Worm (Caenorhabditis elegans) whole organism, mixed stage, embryonic: ENCODE results near the gene lev-9.
A peak's percentile ranks its signal among the peaks of the same experiment; 100 is the strongest.

Experiments used
- M03D4.4 ChIP-seq: sonication (generic microtip); optimal IDR thresholded peaks from 2 replicates; lab custom pipeline; 2017; ENCODE audit warnings: mild to moderate bottlenecking, missing genetic modification characterization, missing compliant biosample characterization
- bed-3 ChIP-seq: fragments of 200-800 bp; sonication (Bioruptor generic); optimal IDR thresholded peaks from 3 replicates; lab custom pipeline; 2018; ENCODE audit warnings: mild to moderate bottlenecking, missing genetic modification characterization, moderate library complexity, missing compliant biosample characterization
- blmp-1 ChIP-seq: fragments of 150-350 bp; optimal IDR thresholded peaks from 2 replicates; lab custom pipeline; 2014; ENCODE audit warnings: missing biosample characterization, missing genetic modification characterization
- ceh-39 ChIP-seq: fragments of 150-350 bp; optimal IDR thresholded peaks from 2 replicates; lab custom pipeline; 2014; ENCODE audit warnings: missing biosample characterization, missing genetic modification characterization
- ceh-43 ChIP-seq: fragments of 200-800 bp; sonication (Bioruptor generic); optimal IDR thresholded peaks from 2 replicates; lab custom pipeline; 2018; ENCODE audit warnings: mild to moderate bottlenecking, missing genetic modification characterization, moderate library complexity, missing compliant biosample characterization
- ceh-83 ChIP-seq: fragments of 200-800 bp; sonication (Bioruptor generic); optimal IDR thresholded peaks from 2 replicates; lab custom pipeline; 2018; ENCODE audit warnings: mild to moderate bottlenecking, missing genetic modification characterization, missing compliant biosample characterization
- ces-1 ChIP-seq: fragments of 150-350 bp; optimal IDR thresholded peaks from 2 replicates; lab custom pipeline; 2014; ENCODE audit warnings: missing biosample characterization, missing genetic modification reagents, missing genetic modification characterization
- cnd-1 ChIP-seq: fragments of 200-800 bp; sonication (Bioruptor generic); optimal IDR thresholded peaks from 2 replicates; lab custom pipeline; 2018; ENCODE audit warnings: mild to moderate bottlenecking, missing genetic modification characterization, missing compliant biosample characterization
- drap-1 ChIP-seq: fragments of 200-800 bp; sonication (Bioruptor generic); optimal IDR thresholded peaks from 3 replicates; lab custom pipeline; 2018; ENCODE audit warnings: mild to moderate bottlenecking, missing genetic modification characterization, missing compliant biosample characterization
- elt-1 ChIP-seq: sonication (generic microtip); optimal IDR thresholded peaks from 2 replicates; lab custom pipeline; 2017; ENCODE audit warnings: missing genetic modification characterization, mild to moderate bottlenecking, missing compliant biosample characterization, antibody characterized with exemption, moderate library complexity, borderline replicate concordance; ENCODE audit not compliant: insufficient read depth
- elt-3 ChIP-seq: fragments of 150-350 bp; optimal IDR thresholded peaks from 2 replicates; lab custom pipeline; 2014; ENCODE audit warnings: missing biosample characterization, missing genetic modification characterization
- flh-1 ChIP-seq: fragments of 200-800 bp; sonication (Bioruptor generic); optimal IDR thresholded peaks from 2 replicates; lab custom pipeline; 2018; ENCODE audit warnings: mild to moderate bottlenecking, missing genetic modification characterization, moderate library complexity, missing compliant biosample characterization
- ham-2 ChIP-seq: fragments of 200-800 bp; sonication (Bioruptor generic); optimal IDR thresholded peaks from 2 replicates; lab custom pipeline; 2018; ENCODE audit warnings: mild to moderate bottlenecking, missing genetic modification characterization, missing compliant biosample characterization
- hlh-1 ChIP-seq: fragments of 150-350 bp; optimal IDR thresholded peaks from 2 replicates; lab custom pipeline; 2014; ENCODE audit warnings: missing biosample characterization, missing genetic modification reagents, missing genetic modification characterization
- lin-13 ChIP-seq: fragments of 150-350 bp; optimal IDR thresholded peaks from 2 replicates; lab custom pipeline; 2014; ENCODE audit warnings: missing biosample characterization, missing genetic modification characterization
- lin-32 ChIP-seq: fragments of 200-800 bp; sonication (Bioruptor generic); optimal IDR thresholded peaks from 2 replicates; lab custom pipeline; 2018; ENCODE audit warnings: mild to moderate bottlenecking, missing genetic modification characterization, missing compliant biosample characterization
- lsy-2 ChIP-seq: fragments of 150-350 bp; optimal IDR thresholded peaks from 2 replicates; lab custom pipeline; 2014; ENCODE audit warnings: missing biosample characterization, missing genetic modification characterization
- mab-5 ChIP-seq: fragments of 150-350 bp; optimal IDR thresholded peaks from 2 replicates; lab custom pipeline; 2014; ENCODE audit warnings: missing biosample characterization, missing genetic modification characterization
- mep-1 ChIP-seq: fragments of 150-350 bp; optimal IDR thresholded peaks from 2 replicates; lab custom pipeline; 2017; ENCODE audit warnings: missing biosample characterization, missing genetic modification reagents, missing genetic modification characterization, inconsistent platforms
- mls-2 ChIP-seq: sonication (generic microtip); optimal IDR thresholded peaks from 2 replicates; lab custom pipeline; 2016; ENCODE audit warnings: mild to moderate bottlenecking, missing genetic modification characterization, moderate library complexity, missing compliant biosample characterization
- nhr-12 ChIP-seq: fragments of 150-350 bp; optimal IDR thresholded peaks from 2 replicates; lab custom pipeline; 2014; ENCODE audit warnings: missing biosample characterization, missing genetic modification characterization
- nhr-2 ChIP-seq: fragments of 150-350 bp; optimal IDR thresholded peaks from 2 replicates; lab custom pipeline; 2014; ENCODE audit warnings: missing biosample characterization, missing genetic modification characterization
- nhr-237 ChIP-seq: fragments of 150-350 bp; optimal IDR thresholded peaks from 2 replicates; lab custom pipeline; 2014; ENCODE audit warnings: missing biosample characterization, missing genetic modification characterization
- nhr-28 ChIP-seq: fragments of 150-350 bp; optimal IDR thresholded peaks from 2 replicates; lab custom pipeline; 2014; ENCODE audit warnings: missing biosample characterization, missing genetic modification characterization
- nhr-76 ChIP-seq: sonication (generic microtip); optimal IDR thresholded peaks from 2 replicates; lab custom pipeline; 2017; ENCODE audit warnings: missing biosample characterization, missing genetic modification characterization
- pha-4 ChIP-seq: fragments of 150-350 bp; optimal IDR thresholded peaks from 2 replicates; lab custom pipeline; 2018; ENCODE audit warnings: missing biosample characterization, missing genetic modification reagents, missing genetic modification characterization
- sem-2 ChIP-seq: fragments of 200-800 bp; sonication (Bioruptor generic); optimal IDR thresholded peaks from 2 replicates; lab custom pipeline; 2018; ENCODE audit warnings: mild to moderate bottlenecking, missing genetic modification characterization, missing compliant biosample characterization
- snpc-4 ChIP-seq: fragments of 150-350 bp; optimal IDR thresholded peaks from 2 replicates; lab custom pipeline; 2014; ENCODE audit warnings: missing biosample characterization, missing genetic modification characterization
- sptf-1 ChIP-seq: sonication (generic microtip); optimal IDR thresholded peaks from 2 replicates; lab custom pipeline; 2017; ENCODE audit warnings: mild to moderate bottlenecking, missing genetic modification characterization, moderate library complexity, missing compliant biosample characterization
- unc-120 ChIP-seq: sonication (generic microtip); optimal IDR thresholded peaks from 2 replicates; lab custom pipeline; 2017; ENCODE audit warnings: missing genetic modification characterization, missing compliant biosample characterization; ENCODE audit not compliant: poor library complexity, severe bottlenecking
- unc-39 ChIP-seq: fragments of 150-350 bp; optimal IDR thresholded peaks from 2 replicates; lab custom pipeline; 2014; ENCODE audit warnings: missing biosample characterization, missing genetic modification characterization
- unc-62 ChIP-seq: fragments of 150-350 bp; optimal IDR thresholded peaks from 2 replicates; lab custom pipeline; 2014; ENCODE audit warnings: missing biosample characterization, missing genetic modification reagents, missing genetic modification characterization
- zip-8 ChIP-seq: fragments of 150-350 bp; optimal IDR thresholded peaks from 2 replicates; lab custom pipeline; 2014; ENCODE audit warnings: missing biosample characterization, missing genetic modification characterization

lev-9 gene

DNA sequence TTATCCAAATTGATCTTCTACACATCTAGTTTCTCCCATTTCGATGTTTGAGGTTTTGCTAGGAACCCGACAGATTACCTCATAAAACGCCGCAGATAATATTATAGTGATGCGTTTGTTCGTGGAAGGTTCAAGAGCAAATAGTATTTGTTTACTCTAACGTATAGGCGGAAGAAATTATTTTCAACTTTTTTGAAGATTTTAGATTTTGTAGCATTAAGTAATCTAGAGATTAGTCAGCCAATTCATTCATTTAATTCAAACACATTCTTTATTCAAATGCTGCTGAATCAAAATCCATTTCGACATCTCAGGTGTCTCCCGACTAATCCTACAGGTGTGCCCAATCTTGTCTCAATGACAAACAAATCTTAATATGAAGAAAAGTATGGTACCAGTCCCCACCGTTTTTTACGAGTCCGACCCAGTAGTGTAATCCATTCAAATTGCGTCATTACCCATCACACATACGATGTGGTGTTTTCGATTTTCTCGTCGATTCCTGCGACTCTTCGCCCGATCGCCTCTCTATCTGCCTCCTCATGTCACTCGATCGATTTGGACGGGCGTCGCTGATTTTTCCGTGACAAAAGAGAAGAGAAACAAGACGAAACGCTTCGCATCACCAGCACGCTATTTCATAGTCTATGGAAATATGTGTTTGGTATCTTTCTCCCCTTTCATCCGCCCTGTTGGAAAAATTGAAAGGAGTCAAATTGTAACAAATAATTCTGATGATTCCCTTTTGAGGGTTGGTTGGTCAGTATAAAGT is 37.4 kb downstream of the lev-9 start (continued):
- peak; percentile 45 for TF ChIP-seq ceh-83

DNA sequence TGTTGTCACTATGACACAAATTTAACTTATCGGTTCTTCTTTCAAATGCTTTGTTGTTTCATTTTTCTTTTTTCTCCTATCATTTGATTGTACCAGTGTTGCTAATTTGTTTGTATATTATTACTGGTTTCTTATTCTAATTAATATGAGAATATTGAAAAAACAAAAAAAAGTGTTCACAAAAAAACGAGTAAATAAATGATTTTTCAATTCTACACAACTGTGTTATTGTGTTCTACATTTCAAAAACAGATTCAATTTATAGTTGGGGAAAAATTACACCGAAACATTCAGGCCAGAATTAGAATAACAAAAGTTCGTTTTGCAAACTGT is 38.0 kb downstream of the lev-9 start:
- TF ChIP-seq mep-1 (tag; lab: Kevin White, UChicago) (no peak), cnd-1 (no peak), unc-62 (GFP tag; lab: Kevin White, UChicago) (no peak), pha-4 (tag; lab: Kevin White, UChicago) (no peak), sem-2 (GFP tag; lab: Kevin White, UChicago) (no peak), nhr-76 (tag; lab: Kevin White, UChicago) (no peak), unc-120 (tag; lab: Kevin White, UChicago) (no peak), snpc-4 (no peak), lin-13 (no peak), drap-1 (no peak), elt-3 (tag; lab: Kevin White, UChicago) (no peak), hlh-1 (no peak), M03D4.4 (tag; lab: Kevin White, UChicago) (no peak), ces-1 (no peak)

DNA sequence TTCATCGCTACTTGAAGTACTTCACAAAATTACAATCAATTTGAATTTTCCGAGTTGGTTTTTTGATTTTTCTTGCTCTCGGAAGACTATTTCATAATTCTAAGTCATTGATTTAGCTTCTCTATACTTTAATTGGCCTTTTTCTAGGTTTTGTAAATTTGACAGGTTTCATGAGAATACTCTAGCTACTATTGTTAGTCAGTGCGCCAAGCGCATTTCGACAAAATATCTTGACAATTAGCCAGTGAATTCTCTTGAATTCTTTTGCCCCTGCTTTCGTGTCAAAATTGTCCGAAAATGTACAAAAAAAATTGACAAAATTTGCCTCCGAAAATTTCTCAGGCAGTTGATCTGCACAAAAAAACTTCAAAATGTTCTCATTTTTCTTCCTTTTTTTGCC is 38.4 kb downstream of the lev-9 start:
- TF ChIP-seq nhr-28 (tag; lab: Kevin White, UChicago): no peak
- no peak for TF ChIP-seq zip-8 (tag; lab: Kevin White, UChicago)
- no peak for TF ChIP-seq unc-39 (tag; lab: Kevin White, UChicago)
- TF ChIP-seq blmp-1 (tag; lab: Kevin White, UChicago): no peak
- no peak for TF ChIP-seq unc-120 (tag; lab: Kevin White, UChicago)
- TF ChIP-seq unc-62 (GFP tag; lab: Kevin White, UChicago): no peak
- no peak for TF ChIP-seq ces-1
- no peak for TF ChIP-seq lsy-2 (tag; lab: Kevin White, UChicago)
- TF ChIP-seq flh-1: no peak
- TF ChIP-seq elt-3 (tag; lab: Kevin White, UChicago): no peak
- TF ChIP-seq mab-5: no peak
- TF ChIP-seq bed-3 (GFP tag; lab: Kevin White, UChicago): no peak
- TF ChIP-seq snpc-4: no peak
- no peak for TF ChIP-seq cnd-1
- TF ChIP-seq nhr-237 (tag; lab: Kevin White, UChicago): no peak
- no peak for TF ChIP-seq mls-2
- TF ChIP-seq drap-1: no peak
- TF ChIP-seq ceh-83: no peak
- TF ChIP-seq ceh-39 (tag; lab: Kevin White, UChicago): no peak
- no peak for TF ChIP-seq lin-32 (GFP tag; lab: Kevin White, UChicago)

DNA sequence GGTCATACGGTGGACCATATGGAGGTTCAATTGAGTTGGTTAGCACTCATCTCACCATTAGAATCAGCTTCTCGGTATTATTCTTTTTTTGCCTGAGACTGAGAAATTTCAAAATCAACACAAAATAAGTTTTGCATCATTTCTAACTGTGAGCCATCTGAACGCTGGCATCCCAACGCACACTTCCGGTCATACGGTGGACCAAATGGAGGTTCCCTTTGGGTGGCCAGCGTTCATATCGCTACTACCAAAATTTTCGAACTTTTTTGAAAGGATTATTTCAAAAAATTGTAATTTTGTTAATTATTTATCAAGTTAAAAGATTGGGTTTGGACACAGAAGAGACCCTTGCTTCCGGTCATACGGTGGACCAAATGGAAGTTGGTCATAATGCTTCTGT is 38.8 kb downstream of the lev-9 start:
- TF ChIP-seq elt-3 (tag; lab: Kevin White, UChicago) (no peak), ceh-39 (tag; lab: Kevin White, UChicago) (no peak), hlh-1 (no peak), drap-1 (no peak), ceh-43 (no peak), nhr-12 (tag; lab: Kevin White, UChicago) (no peak), nhr-2 (tag; lab: Kevin White, UChicago) (no peak)

DNA sequence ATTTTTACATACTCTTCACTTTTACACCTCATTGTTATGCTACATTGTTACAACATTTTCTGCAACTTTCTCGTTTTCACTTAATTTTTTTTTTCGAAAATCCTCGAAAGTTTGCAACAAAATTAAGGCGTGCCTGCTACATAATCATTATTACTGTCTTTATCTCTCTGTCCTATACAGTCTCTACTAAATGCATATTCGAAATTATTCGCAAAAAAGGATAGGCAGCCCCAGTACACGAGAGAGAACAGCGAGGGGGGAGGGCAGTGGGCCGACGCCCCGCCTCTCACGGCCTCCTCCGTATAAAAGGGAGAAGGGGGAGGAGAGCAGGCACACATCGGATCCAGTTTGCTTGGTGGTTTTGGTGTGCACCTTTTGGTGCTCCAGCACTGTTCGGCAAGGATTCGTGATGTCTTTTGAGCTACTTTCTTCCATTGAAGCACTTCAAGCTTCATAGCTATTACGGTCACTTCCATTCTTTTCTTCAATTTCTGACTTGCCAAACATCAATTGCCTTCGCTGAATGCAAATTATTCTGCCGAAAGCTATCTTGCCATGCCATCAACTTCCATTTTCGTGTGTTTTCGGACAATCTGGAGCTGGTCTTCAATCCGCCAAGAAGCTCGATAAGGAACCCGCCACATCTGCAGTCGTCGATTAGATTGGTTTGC is 39.5 kb downstream of the lev-9 start:
- TF ChIP-seq elt-3 (tag; lab: Kevin White, UChicago): peak; percentile 48
- no peak for TF ChIP-seq nhr-237 (tag; lab: Kevin White, UChicago)
- no peak for TF ChIP-seq elt-1 (tag; lab: Kevin White, UChicago)
- no peak for TF ChIP-seq ces-1
- peak; percentile 18 for TF ChIP-seq mls-2
- no peak for TF ChIP-seq nhr-12 (tag; lab: Kevin White, UChicago)
- peak; percentile 32 for TF ChIP-seq unc-120 (tag; lab: Kevin White, UChicago)
- TF ChIP-seq flh-1: no peak
- TF ChIP-seq ham-2 (GFP tag; lab: Kevin White, UChicago): peak; percentile 8
- peak; percentile 17 for TF ChIP-seq cnd-1
- TF ChIP-seq drap-1: peak; percentile 45
- TF ChIP-seq lin-32 (GFP tag; lab: Kevin White, UChicago): no peak
- TF ChIP-seq pha-4 (tag; lab: Kevin White, UChicago): no peak
- peak; percentile 19 for TF ChIP-seq sptf-1 (tag; lab: Kevin White, UChicago)
- peak; percentile 19 for TF ChIP-seq lin-13
- no peak for TF ChIP-seq M03D4.4 (tag; lab: Kevin White, UChicago)
